Worm (Caenorhabditis elegans): ENCODE results near the gene F54D8.10.

DNA sequence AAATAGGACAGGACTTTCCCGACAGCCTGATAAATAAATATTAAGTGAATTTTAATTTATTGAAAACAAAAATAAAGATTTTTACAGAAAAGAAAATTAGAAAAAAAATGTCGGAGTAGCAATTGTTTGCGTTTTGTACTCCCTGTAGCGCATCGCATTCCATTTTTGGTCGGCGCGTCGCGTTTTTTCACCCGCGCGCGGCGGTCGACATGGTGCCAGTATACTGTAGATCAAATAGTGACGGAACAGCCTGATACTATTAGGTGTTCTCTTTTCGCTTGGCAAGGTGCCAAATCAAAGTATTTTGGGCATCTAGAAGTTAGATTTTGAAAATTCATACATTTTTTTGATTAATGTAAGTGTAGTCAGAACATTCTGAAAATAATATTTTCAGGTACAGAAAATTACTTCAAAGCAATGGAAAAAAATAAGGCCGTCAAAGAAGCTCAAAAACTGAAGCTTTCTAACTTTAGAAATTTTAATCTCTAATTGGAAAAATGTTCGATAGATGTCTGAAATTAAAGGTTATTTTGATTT, 4.2 kb downstream of the F54D8.10 start:
- TF ChIP-seq tra-4 (tag; optimal IDR thresholded peaks at IDR 0.05) (no peak), tbx-37 (GFP tag; conservative IDR thresholded peaks at IDR 0.05) (no peak), ama-1 (optimal IDR thresholded peaks at IDR 0.05) (no peak), pes-1 (GFP tag; IDR thresholded peaks at IDR 0.05) (no peak), tbx-11 (GFP tag; IDR thresholded peaks at IDR 0.05) (no peak), sea-1 (GFP tag; conservative IDR thresholded peaks at IDR 0.05) (no peak)

Measured in whole organism, early embryonic.